Worm (Caenorhabditis elegans) whole organism, young adult: ENCODE results near the gene T19H12.3.

Source experiments
- B0336.3 ChIP-seq: fragments of 200-800 bp; sonication (Bioruptor generic); IDR thresholded peaks from 2 replicates; pipeline ENCODE4 v1.3.6; 2022; ENCODE audit warnings: missing genetic modification characterization, missing compliant biosample characterization
- C17E4.6 ChIP-seq: fragments of 200-800 bp; sonication (Bioruptor generic); IDR thresholded peaks from 2 replicates; pipeline ENCODE4 v1.3.6; 2022; ENCODE audit warnings: missing genetic modification reagents, missing genetic modification characterization, missing compliant biosample characterization
- F37B4.10 ChIP-seq: fragments of 200-800 bp; sonication (Bioruptor generic); IDR thresholded peaks from 2 replicates; pipeline ENCODE4 v1.3.6; 2022; ENCODE audit warnings: missing genetic modification characterization, missing compliant biosample characterization
- T26A5.8 ChIP-seq: sonication (generic microtip); optimal IDR thresholded peaks from 2 replicates; lab custom pipeline; 2016; ENCODE audit warnings: missing genetic modification characterization, missing compliant biosample characterization
- Y53G8AR.9 ChIP-seq: fragments of 200-800 bp; sonication (Bioruptor generic); conservative IDR thresholded peaks from 2 replicates; pipeline ENCODE4 v1.3.6; 2022; ENCODE audit warnings: missing genetic modification reagents, missing genetic modification characterization, missing compliant biosample characterization
- akir-1 ChIP-seq: fragments of 200-800 bp; sonication (Bioruptor generic); optimal IDR thresholded peaks from 2 replicates; lab custom pipeline; 2018; ENCODE audit warnings: mild to moderate bottlenecking, missing genetic modification characterization, moderate library complexity, missing compliant biosample characterization
- ama-1 ChIP-seq, 3 experiments: fragments of 150-350 bp in 1 of 3; sonication (generic microtip) in 2 of 3; optimal IDR thresholded peaks; 2 replicates each; lab custom pipeline; 2014 to 2018; ENCODE audit warnings: missing biosample characterization in 2 of 3, missing genetic modification characterization in 2 of 3, missing genetic modification reagents in 2 of 3
- aptf-2 ChIP-seq: fragments of 200-800 bp; sonication (Bioruptor generic); conservative IDR thresholded peaks from 2 replicates; pipeline ENCODE4 v1.3.6; 2022; ENCODE audit warnings: missing genetic modification reagents, missing genetic modification characterization, missing compliant biosample characterization
- atf-7 ChIP-seq: sonication (generic microtip); optimal IDR thresholded peaks from 2 replicates; lab custom pipeline; 2017; ENCODE audit warnings: mild to moderate bottlenecking, missing genetic modification characterization, missing compliant biosample characterization
- athp-1 ChIP-seq: sonication (generic microtip); optimal IDR thresholded peaks from 2 replicates; lab custom pipeline; 2017; ENCODE audit warnings: mild to moderate bottlenecking, missing genetic modification characterization, missing compliant biosample characterization
- attf-5 ChIP-seq: fragments of 200-800 bp; sonication (Bioruptor generic); optimal IDR thresholded peaks from 2 replicates; lab custom pipeline; 2018; ENCODE audit warnings: mild to moderate bottlenecking, missing genetic modification characterization, missing compliant biosample characterization
- cebp-2 ChIP-seq: fragments of 200-800 bp; sonication (Bioruptor generic); IDR thresholded peaks from 2 replicates; pipeline ENCODE4 v1.3.6; 2022; ENCODE audit warnings: missing genetic modification characterization, missing compliant biosample characterization
- ceh-27 ChIP-seq: fragments of 200-800 bp; sonication (Bioruptor generic); optimal IDR thresholded peaks from 2 replicates; lab custom pipeline; 2018; ENCODE audit warnings: mild to moderate bottlenecking, missing genetic modification characterization, moderate library complexity, missing compliant biosample characterization
- ceh-79 ChIP-seq: sonication (generic microtip); optimal IDR thresholded peaks from 2 replicates; lab custom pipeline; 2017; ENCODE audit warnings: mild to moderate bottlenecking, missing genetic modification characterization, missing compliant biosample characterization
- chd-7 ChIP-seq: sonication (generic microtip); optimal IDR thresholded peaks from 2 replicates; lab custom pipeline; 2016; ENCODE audit warnings: mild to moderate bottlenecking, missing genetic modification characterization, moderate library complexity, missing compliant biosample characterization
- dox-1 ChIP-seq: fragments of 200-800 bp; sonication (Bioruptor generic); IDR thresholded peaks from 2 replicates; pipeline ENCODE4 v1.3.6; 2022; ENCODE audit warnings: missing genetic modification reagents, missing genetic modification characterization, missing compliant biosample characterization
- dpff-1 ChIP-seq: sonication (generic microtip); optimal IDR thresholded peaks from 2 replicates; lab custom pipeline; 2017; ENCODE audit warnings: mild to moderate bottlenecking, missing genetic modification characterization, missing compliant biosample characterization
- egl-18 ChIP-seq: fragments of 200-800 bp; sonication (Bioruptor generic); IDR thresholded peaks from 2 replicates; pipeline ENCODE4 v1.3.6; 2022; ENCODE audit warnings: missing genetic modification reagents, missing genetic modification characterization, missing compliant biosample characterization
- egl-44 ChIP-seq: fragments of 200-800 bp; sonication (Bioruptor generic); IDR thresholded peaks from 2 replicates; pipeline ENCODE4 v1.3.6; 2022; ENCODE audit warnings: missing genetic modification reagents, missing genetic modification characterization, missing compliant biosample characterization
- egrh-3 ChIP-seq: fragments of 200-800 bp; sonication (Bioruptor generic); IDR thresholded peaks from 2 replicates; pipeline ENCODE4 v1.3.6; 2022; ENCODE audit warnings: missing genetic modification reagents, missing genetic modification characterization, missing compliant biosample characterization
- ekl-4 ChIP-seq: fragments of 200-800 bp; sonication (Bioruptor generic); IDR thresholded peaks from 2 replicates; pipeline ENCODE4 v1.3.6; 2022; ENCODE audit warnings: missing genetic modification reagents, missing genetic modification characterization, missing compliant biosample characterization
- gei-17 ChIP-seq: fragments of 200-800 bp; sonication (Bioruptor generic); optimal IDR thresholded peaks from 2 replicates; lab custom pipeline; 2018; ENCODE audit warnings: mild to moderate bottlenecking, missing genetic modification characterization, missing compliant biosample characterization
- him-1 ChIP-seq: sonication (generic microtip); optimal IDR thresholded peaks from 2 replicates; lab custom pipeline; 2016; ENCODE audit warnings: missing genotype, missing genetic modification reagents, missing genetic modification characterization, missing compliant biosample characterization
- hlh-26 ChIP-seq: fragments of 200-800 bp; sonication (Bioruptor generic); conservative IDR thresholded peaks from 2 replicates; pipeline ENCODE4 v1.3.6; 2022; ENCODE audit warnings: missing genetic modification reagents, missing genetic modification characterization, missing compliant biosample characterization
- hmg-20 ChIP-seq: fragments of 200-800 bp; sonication (Bioruptor generic); IDR thresholded peaks from 2 replicates; pipeline ENCODE4 v1.3.6; 2022; ENCODE audit warnings: missing genetic modification reagents, missing genetic modification characterization, missing compliant biosample characterization
- let-526 ChIP-seq: fragments of 200-800 bp; sonication (Bioruptor generic); IDR thresholded peaks from 2 replicates; pipeline ENCODE4 v1.3.6; 2022; ENCODE audit warnings: missing genetic modification reagents, missing genetic modification characterization, missing compliant biosample characterization
- lir-1 ChIP-seq: fragments of 200-800 bp; sonication (Bioruptor generic); conservative IDR thresholded peaks from 2 replicates; pipeline ENCODE4 v1.3.6; 2022; ENCODE audit warnings: missing genetic modification reagents, missing genetic modification characterization, missing compliant biosample characterization
- mel-28 ChIP-seq: sonication (generic microtip); optimal IDR thresholded peaks from 2 replicates; lab custom pipeline; 2016; ENCODE audit warnings: borderline replicate concordance, mild to moderate bottlenecking, missing genetic modification characterization, missing compliant biosample characterization
- mxl-1 ChIP-seq: sonication (generic microtip); optimal IDR thresholded peaks from 2 replicates; lab custom pipeline; 2016; ENCODE audit warnings: missing genetic modification characterization, missing compliant biosample characterization
- pbrm-1 ChIP-seq: fragments of 200-800 bp; sonication (Bioruptor generic); IDR thresholded peaks from 2 replicates; pipeline ENCODE4 v1.3.6; 2022; ENCODE audit warnings: missing genetic modification reagents, missing genetic modification characterization, missing compliant biosample characterization
- pha-4 ChIP-seq: fragments of 150-350 bp; sonication (generic microtip); optimal IDR thresholded peaks from 2 replicates; lab custom pipeline; 2014; ENCODE audit warnings: missing biosample characterization, missing genetic modification reagents, missing genetic modification characterization
- rcor-1 ChIP-seq: fragments of 200-800 bp; sonication (Bioruptor generic); IDR thresholded peaks from 2 replicates; pipeline ENCODE4 v1.3.6; 2022; ENCODE audit warnings: missing genetic modification reagents, missing genetic modification characterization, missing compliant biosample characterization
- rec-8 ChIP-seq, 2 experiments: sonication (generic microtip); optimal IDR thresholded peaks; 2 replicates each; lab custom pipeline; 2016; ENCODE audit warnings: mild to moderate bottlenecking in 2 of 2, missing genetic modification characterization in 2 of 2, missing genetic modification reagents in 2 of 2, missing genotype in 2 of 2, missing biosample characterization in 1 of 2, missing compliant biosample characterization in 1 of 2, moderate library complexity in 1 of 2
- rpc-1 ChIP-seq, 2 experiments: fragments of 150-350 bp in 1 of 2; sonication (generic microtip) in 1 of 2; optimal IDR thresholded peaks; 2 replicates each; lab custom pipeline; 2014 to 2018; ENCODE audit warnings: missing biosample characterization in 1 of 2, missing genetic modification characterization in 1 of 2, missing genetic modification reagents in 1 of 2, missing genotype in 1 of 2
- sea-2 ChIP-seq: fragments of 200-800 bp; sonication (Bioruptor generic); IDR thresholded peaks from 2 replicates; pipeline ENCODE4 v1.3.6; 2022; ENCODE audit warnings: missing genetic modification characterization, missing compliant biosample characterization
- snpc-3.4 ChIP-seq: sonication (generic microtip); optimal IDR thresholded peaks from 2 replicates; lab custom pipeline; 2017; ENCODE audit warnings: missing genetic modification characterization, mild to moderate bottlenecking, missing compliant biosample characterization, antibody characterized with exemption, moderate library complexity, missing genotype, missing genetic modification reagents
- snpc-4 ChIP-seq, 5 experiments: fragments of 150-350 bp in 1 of 5; sonication (generic microtip) in 4 of 5; optimal IDR thresholded peaks; 2 replicates each; lab custom pipeline; 2014 to 2018; ENCODE audit warnings: missing genetic modification characterization in 5 of 5, missing biosample characterization in 3 of 5, antibody characterized with exemption in 2 of 5, mild to moderate bottlenecking in 2 of 5, missing compliant biosample characterization in 2 of 5, missing genotype in 2 of 5, moderate library complexity in 2 of 5, missing genetic modification reagents in 1 of 5
- sptf-2 ChIP-seq: fragments of 200-800 bp; sonication (Bioruptor generic); optimal IDR thresholded peaks from 2 replicates; lab custom pipeline; 2018; ENCODE audit warnings: mild to moderate bottlenecking, missing genetic modification characterization, missing compliant biosample characterization
- tlf-1 ChIP-seq: fragments of 200-800 bp; sonication (Bioruptor generic); optimal IDR thresholded peaks from 2 replicates; lab custom pipeline; 2018; ENCODE audit warnings: mild to moderate bottlenecking, missing genetic modification characterization, missing compliant biosample characterization
- unc-130 ChIP-seq: sonication (generic microtip); optimal IDR thresholded peaks from 2 replicates; lab custom pipeline; 2016; ENCODE audit warnings: missing genetic modification reagents, missing genetic modification characterization, missing compliant biosample characterization
- zfh-2 ChIP-seq: fragments of 200-800 bp; sonication (Bioruptor generic); conservative IDR thresholded peaks from 2 replicates; pipeline ENCODE4 v1.3.6; 2022; ENCODE audit warnings: missing genetic modification reagents, missing genetic modification characterization, missing compliant biosample characterization
- zim-3 ChIP-seq: sonication (generic microtip); optimal IDR thresholded peaks from 2 replicates; lab custom pipeline; 2017; ENCODE audit warnings: mild to moderate bottlenecking, missing genetic modification characterization, moderate library complexity, missing compliant biosample characterization
- ztf-18 ChIP-seq: sonication (generic microtip); optimal IDR thresholded peaks from 2 replicates; lab custom pipeline; 2016; ENCODE audit warnings: missing genotype, mild to moderate bottlenecking, missing genetic modification characterization, missing compliant biosample characterization
- ztf-26 ChIP-seq: sonication (generic microtip); optimal IDR thresholded peaks from 2 replicates; lab custom pipeline; 2017; ENCODE audit warnings: missing genetic modification characterization, missing compliant biosample characterization

The T19H12.3 gene

DNA sequence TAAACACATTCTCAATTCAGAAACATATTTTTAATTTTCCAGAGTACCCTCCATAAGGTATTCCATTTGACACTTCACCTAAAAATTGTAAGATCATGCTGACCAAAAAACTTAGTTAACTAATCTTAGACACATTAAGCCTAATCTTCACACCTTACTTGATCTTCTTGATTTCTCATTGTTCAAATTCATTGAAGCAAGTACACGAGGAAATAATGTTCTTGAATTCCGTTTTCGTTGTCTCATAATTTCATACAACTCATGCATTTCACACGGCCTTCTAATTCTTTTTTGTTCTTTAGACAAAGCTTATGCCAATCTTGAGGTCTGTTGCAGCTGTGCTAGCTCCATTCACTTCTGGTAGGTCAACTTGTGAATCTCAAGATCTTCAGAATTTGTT, 13.5 kb upstream of the T19H12.3 start, which contains the start of gene srd-33:
Gene srd-33, plus strand, starts transcription at position 301 of the 400 bp plus-strand sequence.
- TF ChIP-seq F37B4.10 (GFP tag; lab: Robert Waterston, UW) (no peak), zfh-2 (no peak), hmg-20 (GFP tag; lab: Robert Waterston, UW) (no peak), tlf-1 (GFP tag; lab: Kevin White, UChicago) (no peak), attf-5 (no peak), dox-1 (GFP tag; lab: Robert Waterston, UW) (no peak), ztf-18 (tag; lab: Kevin White, UChicago) (no peak), rpc-1 (optimal IDR thresholded peaks at IDR 0.05; lab: Kevin White, UChicago) (no peak), rpc-1 (tag; optimal IDR thresholded peaks at IDR 0.05; lab: Kevin White, UChicago) (no peak), unc-130 (no peak), him-1 (tag; lab: Kevin White, UChicago) (no peak), Y53G8AR.9 (no peak), mel-28 (tag; lab: Kevin White, UChicago) (no peak), athp-1 (tag; lab: Kevin White, UChicago) (no peak), ztf-26 (tag; lab: Kevin White, UChicago) (no peak), dpff-1 (tag; lab: Kevin White, UChicago) (no peak), lir-1 (no peak), egl-18 (GFP tag; lab: Robert Waterston, UW) (no peak)

DNA sequence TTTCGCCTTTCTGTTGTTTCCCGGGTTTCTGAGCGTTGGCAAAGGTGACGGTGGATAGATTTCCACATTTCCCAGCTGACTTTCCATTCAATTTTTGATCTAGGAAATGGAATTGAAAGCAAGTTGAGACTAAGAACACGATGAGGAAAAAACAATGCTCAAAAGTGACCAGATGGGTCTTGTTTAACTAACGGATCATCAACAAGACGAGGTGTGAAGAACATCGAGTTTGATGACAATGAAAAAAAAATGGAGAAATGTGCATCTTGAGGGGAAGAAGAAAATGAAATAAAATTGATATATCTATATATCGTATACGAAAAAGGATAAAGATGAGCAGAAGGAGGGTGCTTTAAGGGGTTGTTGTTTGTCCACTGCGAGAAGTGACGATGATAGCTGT, 7.9 kb upstream of the T19H12.3 start, which contains the start of gene T19H12.6:
Gene T19H12.6, minus strand, starts transcription at position 101 of the 400 bp plus-strand sequence.
- no peak for TF ChIP-seq Y53G8AR.9
- TF ChIP-seq ceh-79 = no peak
- TF ChIP-seq, all 124 proteins: peak for 0

DNA sequence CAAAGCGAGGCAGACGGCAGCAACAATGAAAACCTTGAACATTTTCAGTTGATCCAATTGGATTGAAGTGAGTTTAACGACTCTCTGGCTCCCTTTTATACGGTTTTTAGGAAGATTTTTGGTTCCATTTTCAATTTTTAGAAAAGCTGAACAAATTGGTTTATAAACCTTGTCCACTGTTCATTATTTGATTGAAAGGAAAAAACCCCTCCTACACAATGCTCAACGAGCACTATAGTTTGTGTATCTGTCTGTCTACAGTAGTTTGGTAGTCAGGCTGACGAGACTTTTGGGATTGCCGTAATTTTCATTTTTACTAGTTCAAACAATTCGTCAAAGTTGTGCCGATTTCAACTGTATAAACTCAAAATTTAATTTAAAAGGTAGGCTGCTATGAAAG, 6.2 kb upstream of the T19H12.3 start, which contains the start of gene T19H12.15:
Gene T19H12.15, minus strand, starts transcription at position 101 of the 400 bp plus-strand sequence.
- no peak for TF ChIP-seq atf-7 (tag; lab: Kevin White, UChicago)
- TF ChIP-seq snpc-4 (GFP tag; optimal IDR thresholded peaks at IDR 0.05; lab: Kevin White, UChicago) = no peak
- TF ChIP-seq snpc-4 (tag; optimal IDR thresholded peaks at IDR 0.05; lab: Kevin White, UChicago) = no peak
- no peak for TF ChIP-seq egl-44 (GFP tag; lab: Robert Waterston, UW)
- TF ChIP-seq pha-4 (tag; lab: Kevin White, UChicago) = no peak
- no peak for TF ChIP-seq B0336.3 (GFP tag; lab: Robert Waterston, UW)
- no peak for TF ChIP-seq snpc-3.4
- no peak for TF ChIP-seq dpff-1 (tag; lab: Kevin White, UChicago)
- no peak for TF ChIP-seq rec-8 (tag; optimal IDR thresholded peaks at IDR 0.05; lab: Kevin White, UChicago)
- no peak for TF ChIP-seq unc-130
- no peak for TF ChIP-seq hlh-26
- TF ChIP-seq egrh-3 = no peak
- TF ChIP-seq C17E4.6 = no peak
- TF ChIP-seq egl-18 (GFP tag; lab: Robert Waterston, UW) = no peak
- TF ChIP-seq let-526 (GFP tag; lab: Robert Waterston, UW) = no peak
- TF ChIP-seq chd-7 = no peak
- no peak for TF ChIP-seq zim-3
- TF ChIP-seq mxl-1 = no peak
- TF ChIP-seq gei-17 (GFP tag; lab: Kevin White, UChicago) = no peak
- no peak for TF ChIP-seq ceh-27 (GFP tag; lab: Kevin White, UChicago)

DNA sequence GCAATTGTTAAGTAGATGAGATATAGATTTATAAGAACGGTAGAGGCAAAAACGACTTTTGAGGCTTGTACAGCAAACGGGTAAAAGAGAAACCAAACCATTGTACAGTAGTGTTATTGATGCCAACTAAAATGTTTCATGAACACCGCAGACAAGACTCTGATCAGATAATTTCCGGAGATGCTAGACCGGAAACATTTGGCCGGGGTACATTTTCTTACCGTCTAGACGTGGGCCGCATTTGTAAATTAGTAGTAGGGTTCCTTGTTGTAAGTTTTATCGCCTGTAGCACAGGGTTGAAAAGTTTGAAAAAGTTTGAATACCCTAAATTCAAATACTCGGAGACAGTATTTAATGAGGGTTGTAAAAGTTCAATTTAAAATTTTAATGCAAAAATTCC, 4.1 kb upstream of the T19H12.3 start, which contains the start of gene str-32:
Gene str-32, minus strand, starts transcription at position 101 of the 400 bp plus-strand sequence.
- TF ChIP-seq aptf-2 (no peak), sea-2 (GFP tag; lab: Robert Waterston, UW) (no peak), akir-1 (GFP tag; lab: Kevin White, UChicago) (no peak), rpc-1 (optimal IDR thresholded peaks at IDR 0.05; lab: Kevin White, UChicago) (no peak), rpc-1 (tag; optimal IDR thresholded peaks at IDR 0.05; lab: Kevin White, UChicago) (no peak), rcor-1 (GFP tag; lab: Robert Waterston, UW) (no peak), sptf-2 (GFP tag; lab: Kevin White, UChicago) (no peak), gei-17 (GFP tag; lab: Kevin White, UChicago) (no peak), ama-1 (optimal IDR thresholded peaks at IDR 0.05; lab: Kevin White, UChicago) (no peak), ama-1 (GFP tag; optimal IDR thresholded peaks at IDR 0.05; lab: Kevin White, UChicago) (no peak), T26A5.8 (no peak), ekl-4 (GFP tag; lab: Robert Waterston, UW) (no peak), egl-44 (GFP tag; lab: Robert Waterston, UW) (no peak), cebp-2 (no peak), pbrm-1 (GFP tag; lab: Robert Waterston, UW) (no peak), chd-7 (no peak)
